Fruit fly (Drosophila melanogaster) whole organism: ENCODE results near the gene CG1986.

Source experiments
- Dll ChIP-seq: fragments of >200 bp; optimal IDR thresholded peaks from 2 replicates; lab custom pipeline; 2017
- EcR ChIP-seq, 2 experiments: fragments of >200 bp; optimal IDR thresholded peaks; 2 replicates each; lab custom pipeline; 2017; ENCODE audit warnings: missing biosample characterization in 2 of 2, missing genetic modification characterization in 2 of 2, missing genetic modification reagents in 2 of 2
- pan ChIP-seq: fragments of >200 bp; optimal IDR thresholded peaks from 2 replicates; lab custom pipeline; 2017
- psq ChIP-seq: fragments of >200 bp; optimal IDR thresholded peaks from 2 replicates; lab custom pipeline; 2017

DNA sequence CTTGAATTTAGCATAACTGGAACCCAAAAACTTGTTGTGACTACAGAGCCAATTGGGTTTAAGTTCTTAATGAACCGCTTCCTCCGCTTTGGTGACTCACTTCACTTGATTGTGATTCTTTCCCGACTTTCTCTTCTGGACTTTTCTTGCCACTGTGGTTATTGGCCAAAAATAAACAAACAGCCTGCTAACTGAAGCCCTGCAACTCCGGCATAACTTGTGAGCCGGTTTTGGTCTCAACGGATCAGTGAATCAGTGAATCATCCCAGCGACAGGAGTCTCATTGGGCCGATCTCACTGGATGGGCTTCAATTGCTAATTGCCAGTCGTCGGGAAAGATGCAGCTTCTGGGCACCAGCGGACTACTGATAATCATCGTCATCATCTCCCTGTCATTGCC is 28.0 kb downstream of the CG1986 start:
- TF ChIP-seq pan (lab: Kevin White, UChicago) = no peak
- no peak for TF ChIP-seq psq
- TF ChIP-seq EcR (GFP tag; optimal IDR thresholded peaks at IDR 0.05; lab: Kevin White, UChicago) = no peak
- no peak for TF ChIP-seq Dll (lab: Kevin White, UChicago)
